Worm (Caenorhabditis elegans) whole organism, late embryonic: ENCODE data around the gene F20E11.18.
"Not testable (repeated sequence)": the region's sequence is repeated elsewhere in the genome, so short reads cannot be mapped to it uniquely, and the experiment has no call there.

Source experiments
- C08G9.2 ChIP-seq: sonication (generic microtip); optimal IDR thresholded peaks from 2 replicates; lab custom pipeline; 2016; ENCODE audit warnings: mild to moderate bottlenecking, missing genetic modification characterization, moderate library complexity, missing compliant biosample characterization
- C38D4.7 ChIP-seq: fragments of 200-800 bp; sonication (Bioruptor generic); optimal IDR thresholded peaks from 2 replicates; lab custom pipeline; 2018; ENCODE audit warnings: mild to moderate bottlenecking, missing genetic modification characterization, moderate library complexity, missing compliant biosample characterization
- K02D7.2 ChIP-seq: sonication (generic microtip); optimal IDR thresholded peaks from 2 replicates; lab custom pipeline; 2017; ENCODE audit warnings: mild to moderate bottlenecking, missing genetic modification characterization, missing compliant biosample characterization
- ahr-1 ChIP-seq: sonication (generic microtip); optimal IDR thresholded peaks from 2 replicates; lab custom pipeline; 2016; ENCODE audit warnings: missing genetic modification characterization, missing compliant biosample characterization
- ceh-14 ChIP-seq: sonication (generic microtip); optimal IDR thresholded peaks from 2 replicates; lab custom pipeline; 2016; ENCODE audit warnings: missing genotype, missing genetic modification characterization, missing compliant biosample characterization
- ceh-18 ChIP-seq: sonication (generic microtip); optimal IDR thresholded peaks from 2 replicates; lab custom pipeline; 2016; ENCODE audit warnings: missing genetic modification characterization, missing compliant biosample characterization
- ceh-19 ChIP-seq: fragments of 200-800 bp; sonication (Bioruptor generic); optimal IDR thresholded peaks from 2 replicates; lab custom pipeline; 2018; ENCODE audit warnings: mild to moderate bottlenecking, missing genetic modification characterization, missing compliant biosample characterization
- ceh-22 ChIP-seq: sonication (generic microtip); optimal IDR thresholded peaks from 2 replicates; lab custom pipeline; 2017; ENCODE audit warnings: missing biosample characterization, missing genetic modification characterization
- ceh-24 ChIP-seq: sonication (generic microtip); optimal IDR thresholded peaks from 2 replicates; lab custom pipeline; 2016; ENCODE audit warnings: mild to moderate bottlenecking, missing genetic modification characterization, missing compliant biosample characterization
- ceh-30 ChIP-seq: fragments of 150-350 bp; optimal IDR thresholded peaks from 2 replicates; lab custom pipeline; 2014; ENCODE audit warnings: missing biosample characterization, missing genetic modification characterization
- ceh-45 ChIP-seq: fragments of 200-800 bp; sonication (Bioruptor generic); IDR thresholded peaks from 2 replicates; pipeline ENCODE4 v1.3.6; 2022; ENCODE audit warnings: missing genetic modification reagents, missing genetic modification characterization, missing compliant biosample characterization
- ceh-9 ChIP-seq: sonication (generic microtip); optimal IDR thresholded peaks from 2 replicates; lab custom pipeline; 2016; ENCODE audit warnings: mild to moderate bottlenecking, missing genetic modification characterization, inconsistent platforms, missing compliant biosample characterization
- che-1 ChIP-seq: sonication (generic microtip); optimal IDR thresholded peaks from 2 replicates; lab custom pipeline; 2016; ENCODE audit warnings: mild to moderate bottlenecking, missing genetic modification characterization, missing compliant biosample characterization
- dmd-4 ChIP-seq: sonication (generic microtip); optimal IDR thresholded peaks from 2 replicates; lab custom pipeline; 2016; ENCODE audit warnings: borderline replicate concordance, missing genetic modification characterization, missing compliant biosample characterization
- fkh-10 ChIP-seq: fragments of 150-350 bp; optimal IDR thresholded peaks from 2 replicates; lab custom pipeline; 2014; ENCODE audit warnings: missing biosample characterization, missing genetic modification reagents, missing genetic modification characterization
- hlh-13 ChIP-seq: fragments of 200-800 bp; sonication (Bioruptor generic); optimal IDR thresholded peaks from 2 replicates; lab custom pipeline; 2018; ENCODE audit warnings: mild to moderate bottlenecking, missing genetic modification characterization, missing compliant biosample characterization
- hlh-6 ChIP-seq: sonication (generic microtip); optimal IDR thresholded peaks from 2 replicates; lab custom pipeline; 2016; ENCODE audit warnings: missing genotype, missing genetic modification characterization, missing compliant biosample characterization
- hlh-8 ChIP-seq: sonication (generic microtip); optimal IDR thresholded peaks from 2 replicates; lab custom pipeline; 2016; ENCODE audit warnings: missing genotype, missing genetic modification characterization, missing compliant biosample characterization
- lim-6 ChIP-seq: sonication (generic microtip); optimal IDR thresholded peaks from 2 replicates; lab custom pipeline; 2016; ENCODE audit warnings: missing genetic modification characterization, missing compliant biosample characterization
- lin-11 ChIP-seq: fragments of 200-800 bp; sonication (Bioruptor generic); optimal IDR thresholded peaks from 2 replicates; lab custom pipeline; 2018; ENCODE audit warnings: mild to moderate bottlenecking, missing genetic modification characterization, missing compliant biosample characterization
- madf-2 ChIP-seq: sonication (generic microtip); optimal IDR thresholded peaks from 2 replicates; lab custom pipeline; 2017; ENCODE audit warnings: missing genetic modification characterization, missing compliant biosample characterization
- mec-3 ChIP-seq: sonication (generic microtip); optimal IDR thresholded peaks from 2 replicates; lab custom pipeline; 2016; ENCODE audit warnings: borderline replicate concordance, missing genetic modification characterization, missing compliant biosample characterization
- nfya-1 ChIP-seq: sonication (generic microtip); optimal IDR thresholded peaks from 2 replicates; lab custom pipeline; 2017; ENCODE audit warnings: missing genetic modification characterization, mild to moderate bottlenecking, missing compliant biosample characterization, antibody characterized with exemption, moderate library complexity
- nhr-11 ChIP-seq: fragments of 150-350 bp; optimal IDR thresholded peaks from 2 replicates; lab custom pipeline; 2014; ENCODE audit warnings: missing biosample characterization, missing genetic modification characterization
- npax-4 ChIP-seq: sonication (generic microtip); optimal IDR thresholded peaks from 2 replicates; lab custom pipeline; 2016; ENCODE audit warnings: missing genetic modification characterization, missing compliant biosample characterization
- pat-9 ChIP-seq: fragments of 200-800 bp; sonication (Bioruptor generic); optimal IDR thresholded peaks from 2 replicates; lab custom pipeline; 2018; ENCODE audit warnings: mild to moderate bottlenecking, missing genetic modification characterization, moderate library complexity, missing compliant biosample characterization
- pax-1 ChIP-seq: fragments of 150-350 bp; optimal IDR thresholded peaks from 2 replicates; lab custom pipeline; 2014; ENCODE audit warnings: missing biosample characterization, missing genetic modification characterization
- pha-4 ChIP-seq: fragments of 150-350 bp; optimal IDR thresholded peaks from 2 replicates; lab custom pipeline; 2018; ENCODE audit warnings: missing biosample characterization, missing genetic modification reagents, missing genetic modification characterization
- pros-1 ChIP-seq: fragments of 150-350 bp; optimal IDR thresholded peaks from 2 replicates; lab custom pipeline; 2014; ENCODE audit warnings: missing biosample characterization, missing genetic modification reagents, missing genetic modification characterization
- sdc-2 ChIP-seq: sonication (generic microtip); optimal IDR thresholded peaks from 2 replicates; lab custom pipeline; 2016; ENCODE audit warnings: missing genotype, missing genetic modification characterization, missing compliant biosample characterization
- sox-2 ChIP-seq: fragments of 200-800 bp; sonication (Bioruptor generic); IDR thresholded peaks from 2 replicates; pipeline ENCODE4 v1.3.6; 2022; ENCODE audit warnings: missing genetic modification reagents, missing genetic modification characterization, missing compliant biosample characterization
- sox-4 ChIP-seq: sonication (generic microtip); optimal IDR thresholded peaks from 2 replicates; lab custom pipeline; 2017; ENCODE audit warnings: mild to moderate bottlenecking, missing genetic modification characterization, inconsistent platforms, missing compliant biosample characterization
- syd-9 ChIP-seq: sonication (generic microtip); optimal IDR thresholded peaks from 2 replicates; lab custom pipeline; 2016; ENCODE audit warnings: mild to moderate bottlenecking, missing genetic modification characterization, moderate library complexity, missing compliant biosample characterization
- tbx-7 ChIP-seq: sonication (generic microtip); optimal IDR thresholded peaks from 2 replicates; lab custom pipeline; 2016; ENCODE audit warnings: missing genotype, missing genetic modification characterization, missing compliant biosample characterization
- unc-3 ChIP-seq, 2 experiments: fragments of 200-800 bp in 1 of 2; sonication (Bioruptor generic) in 1 of 2; sonication (generic microtip) in 1 of 2; conservative IDR thresholded peaks in 1 of 2; optimal IDR thresholded peaks in 1 of 2; 2 replicates each; pipeline versions ENCODE4 v1.3.6 to Lab custom; 2016 to 2022; ENCODE audit warnings: missing compliant biosample characterization in 2 of 2, missing genetic modification characterization in 2 of 2, missing genetic modification reagents in 1 of 2
- ztf-16 ChIP-seq: sonication (generic microtip); optimal IDR thresholded peaks from 2 replicates; lab custom pipeline; 2017; ENCODE audit warnings: missing genetic modification characterization, missing compliant biosample characterization

Gene F20E11.18

ce11 chrV:17464278-17464677 is 27.9 kb upstream of the F20E11.18 start, which contains the start of gene F20E11.7:
Gene F20E11.7, plus strand, starts transcription at chrV:17464578.
- TF ChIP-seq ceh-45 (GFP tag; lab: Robert Waterston, UW); pat-9 (tag; lab: Kevin White, UChicago); syd-9: not testable (repeated sequence)

ce11 chrV:17460061-17460460 is 23.7 kb upstream of the F20E11.18 start, which contains the start of gene srz-48:
Gene srz-48, minus strand, starts transcription at chrV:17460161.
- no peak for TF ChIP-seq sox-2
- TF ChIP-seq fkh-10: no peak
- no peak for TF ChIP-seq pax-1 (tag; lab: Kevin White, UChicago)
- TF ChIP-seq madf-2: no peak
- no peak for TF ChIP-seq ceh-9
- TF ChIP-seq ceh-22: no peak
- no peak for TF ChIP-seq K02D7.2
- no peak for TF ChIP-seq ceh-24 (tag; lab: Kevin White, UChicago)
- no peak for TF ChIP-seq dmd-4 (tag; lab: Kevin White, UChicago)
- no peak for TF ChIP-seq pros-1
- TF ChIP-seq ceh-18 (tag; lab: Kevin White, UChicago): no peak
- TF ChIP-seq ceh-14 (tag; lab: Kevin White, UChicago): no peak
- no peak for TF ChIP-seq C38D4.7 (GFP tag; lab: Kevin White, UChicago)
- no peak for TF ChIP-seq sdc-2 (tag; lab: Kevin White, UChicago)
- TF ChIP-seq hlh-6: no peak
- no peak for TF ChIP-seq syd-9

- no peak for TF ChIP-seq ceh-9
- no peak for TF ChIP-seq C08G9.2 (tag; lab: Kevin White, UChicago)
- TF ChIP-seq mec-3: no peak
- no peak for TF ChIP-seq ceh-24 (tag; lab: Kevin White, UChicago)
- no peak for TF ChIP-seq sdc-2 (tag; lab: Kevin White, UChicago)
- no peak for TF ChIP-seq dmd-4 (tag; lab: Kevin White, UChicago)
- TF ChIP-seq syd-9: no peak
- TF ChIP-seq pax-1 (tag; lab: Kevin White, UChicago): no peak
- no peak for TF ChIP-seq ztf-16 (tag; lab: Kevin White, UChicago)
- no peak for TF ChIP-seq ahr-1 (tag; lab: Kevin White, UChicago)
- TF ChIP-seq lim-6 (tag; lab: Kevin White, UChicago): no peak
Observed at ce11 chrV:17458069-17458468, 21.7 kb upstream of the F20E11.18 start, which contains the start of gene str-200. Gene str-200, minus strand, starts transcription at chrV:17458169.

- TF ChIP-seq ceh-24 (tag; lab: Kevin White, UChicago); C08G9.2 (tag; lab: Kevin White, UChicago); sox-4: not testable (repeated sequence)
Observed at ce11 chrV:17456197-17456596, 19.8 kb upstream of the F20E11.18 start, which contains the start of gene srh-203. Gene srh-203, minus strand, starts transcription at chrV:17456297.

- TF ChIP-seq nhr-11 (tag; lab: Kevin White, UChicago) (no peak), dmd-4 (tag; lab: Kevin White, UChicago) (no peak), ceh-45 (GFP tag; lab: Robert Waterston, UW) (no peak), che-1 (tag; lab: Kevin White, UChicago) (no peak), lin-11 (tag; lab: Kevin White, UChicago) (no peak), ceh-19 (GFP tag; lab: Kevin White, UChicago) (no peak), fkh-10 (no peak), tbx-7 (no peak), hlh-8 (tag; lab: Kevin White, UChicago) (no peak), ceh-30 (tag; lab: Kevin White, UChicago) (no peak), npax-4 (tag; lab: Kevin White, UChicago) (no peak), lim-6 (tag; lab: Kevin White, UChicago) (no peak), unc-3 (GFP tag; conservative IDR thresholded peaks at IDR 0.05; lab: Robert Waterston, UW) (no peak), unc-3 (tag; optimal IDR thresholded peaks at IDR 0.05; lab: Kevin White, UChicago) (no peak), ahr-1 (tag; lab: Kevin White, UChicago) (no peak), hlh-13 (GFP tag; lab: Kevin White, UChicago) (no peak), mec-3 (no peak), nfya-1 (tag; lab: Kevin White, UChicago) (no peak), sdc-2 (tag; lab: Kevin White, UChicago) (no peak), pha-4 (tag; lab: Kevin White, UChicago) (no peak)
Observed at ce11 chrV:17449836-17450235, 13.4 kb upstream of the F20E11.18 start.
